Fruit fly (Drosophila melanogaster): ENCODE measurements around the gene CG5645.

The CG5645 gene

dm6 chr3L:12131918-12132317, 4.6 kb downstream of the CG5645 start, which contains the start of gene DEF8 (continued):
- TF ChIP-seq trem (tag; optimal IDR thresholded peaks at IDR 0.05) (peak; percentile 84), chif (GFP tag; optimal IDR thresholded peaks at IDR 0.05) (peak; percentile 27 to 66), nau (GFP tag; optimal IDR thresholded peaks at IDR 0.05) (no peak), slbo (GFP tag; IDR thresholded peaks at IDR 0.05) (peak; percentile 88), Nf-YA (GFP tag; IDR thresholded peaks at IDR 0.05) (peak; percentile 83), grau (tag; optimal IDR thresholded peaks at IDR 0.05) (peak; percentile 90), zfh1 (GFP tag; IDR thresholded peaks at IDR 0.05) (peak; percentile 85), CG15011 (GFP tag; optimal IDR thresholded peaks at IDR 0.05) (no peak), hth (optimal IDR thresholded peaks at IDR 0.05) (no peak), zen2 (GFP tag; IDR thresholded peaks at IDR 0.05; ENCODE audit: partially characterized antibody) (no peak), CG6689 (GFP tag; IDR thresholded peaks at IDR 0.05) (peak; percentile 86), row (GFP tag; IDR thresholded peaks at IDR 0.05) (peak; percentile 90), Hey (tag; optimal IDR thresholded peaks at IDR 0.05) (no peak), CG11093 (GFP tag; IDR thresholded peaks at IDR 0.05) (peak; percentile 30; the same call in 1 of the 3 replicates), Asciz (GFP tag; optimal IDR thresholded peaks at IDR 0.05) (peak; percentile 78), pb (GFP tag; optimal IDR thresholded peaks at IDR 0.05) (no peak), vvl (GFP tag; IDR thresholded peaks at IDR 0.05) (peak; percentile 95), Elba2 (GFP tag; optimal IDR thresholded peaks at IDR 0.05) (no peak), en (GFP tag; optimal IDR thresholded peaks at IDR 0.05) (no peak), CG16863 (GFP tag; optimal IDR thresholded peaks at IDR 0.05) (peak; percentile 45), CG5180 (GFP tag; optimal IDR thresholded peaks at IDR 0.05) (no peak), chinmo (GFP tag; IDR thresholded peaks at IDR 0.05; ENCODE audit: partially characterized antibody) (peak; percentile 90), HLH54F (GFP tag; optimal IDR thresholded peaks at IDR 0.05) (peak; percentile 28), prd (optimal IDR thresholded peaks at IDR 0.05) (no peak), prd (GFP tag; IDR thresholded peaks at IDR 0.05) (peak; percentile 86), CG13894 (tag; optimal IDR thresholded peaks at IDR 0.05) (no peak), Oli (tag; optimal IDR thresholded peaks at IDR 0.05) (peak; percentile 85), Fer3 (tag; optimal IDR thresholded peaks at IDR 0.05) (peak; percentile 90), Meics (GFP tag; optimal IDR thresholded peaks at IDR 0.05) (peak; percentile 84), CG11696 (GFP tag; IDR thresholded peaks at IDR 0.05) (peak; percentile 72), CG12659 (GFP tag; optimal IDR thresholded peaks at IDR 0.05) (peak; percentile 87), CG17612 (GFP tag; IDR thresholded peaks at IDR 0.05) (0 out of 2 replicates have a peak, but pooled peaks have one; percentile 29), lov (optimal IDR thresholded peaks at IDR 0.05) (no peak), lov (GFP tag; IDR thresholded peaks at IDR 0.05) (peak; percentile 64; the same call in 2 of the 3 replicates), phol (tag; optimal IDR thresholded peaks at IDR 0.05) (peak; percentile 91), CG6175 (GFP tag; IDR thresholded peaks at IDR 0.05) (no peak), Dip2 (GFP tag; IDR thresholded peaks at IDR 0.05) (no peak), Sox100B (GFP tag; optimal IDR thresholded peaks at IDR 0.05) (peak; percentile 88), grn (GFP tag; optimal IDR thresholded peaks at IDR 0.05) (no peak), hbn (GFP tag; IDR thresholded peaks at IDR 0.05; ENCODE audit: partially characterized antibody) (no peak), wek (GFP tag; optimal IDR thresholded peaks at IDR 0.05) (no peak), Hsf (GFP tag; optimal IDR thresholded peaks at IDR 0.05) (peak; percentile 59), Neu2 (GFP tag; optimal IDR thresholded peaks at IDR 0.05; ENCODE audit: borderline replicate concordance) (no peak), CG32532 (GFP tag; IDR thresholded peaks at IDR 0.05) (peak; percentile 85), CG7987 (GFP tag; optimal IDR thresholded peaks at IDR 0.05) (peak; percentile 72), CG5953 (GFP tag; IDR thresholded peaks at IDR 0.05) (peak; percentile 77), Hmx (GFP tag; optimal IDR thresholded peaks at IDR 0.05) (no peak), emc (GFP tag; optimal IDR thresholded peaks at IDR 0.05) (no peak), Dek (tag; optimal IDR thresholded peaks at IDR 0.05) (peak; percentile 86), fru (optimal IDR thresholded peaks at IDR 0.05) (no peak), CG15073 (GFP tag; optimal IDR thresholded peaks at IDR 0.05) (no peak), nom (GFP tag; optimal IDR thresholded peaks at IDR 0.05) (peak; percentile 74)
